Worm (Caenorhabditis elegans) whole organism, young adult: Measurements from ENCODE around the gene EGAP1.5.

Experiments used
- B0019.2 ChIP-seq: fragments of 200-800 bp; sonication (Bioruptor generic); conservative IDR thresholded peaks from 2 replicates; pipeline ENCODE4 v1.3.6; 2022; ENCODE audit warnings: missing genetic modification reagents, missing genetic modification characterization, missing compliant biosample characterization
- B0336.3 ChIP-seq: fragments of 200-800 bp; sonication (Bioruptor generic); IDR thresholded peaks from 2 replicates; pipeline ENCODE4 v1.3.6; 2022; ENCODE audit warnings: missing genetic modification characterization, missing compliant biosample characterization
- F10E7.11 ChIP-seq: sonication (generic microtip); optimal IDR thresholded peaks from 2 replicates; lab custom pipeline; 2017; ENCODE audit warnings: mild to moderate bottlenecking, missing genetic modification characterization, moderate library complexity, missing compliant biosample characterization
- F37B4.10 ChIP-seq: fragments of 200-800 bp; sonication (Bioruptor generic); IDR thresholded peaks from 2 replicates; pipeline ENCODE4 v1.3.6; 2022; ENCODE audit warnings: missing genetic modification characterization, missing compliant biosample characterization
- F52B5.7 ChIP-seq: sonication (generic microtip); optimal IDR thresholded peaks from 2 replicates; lab custom pipeline; 2016; ENCODE audit warnings: mild to moderate bottlenecking, missing genetic modification characterization, missing compliant biosample characterization
- F55B11.4 ChIP-seq: sonication (generic microtip); optimal IDR thresholded peaks from 2 replicates; lab custom pipeline; 2016; ENCODE audit warnings: missing compliant biosample characterization, missing genetic modification characterization, borderline replicate concordance; ENCODE audit not compliant: insufficient read depth
- F57A8.1 ChIP-seq: fragments of 200-800 bp; sonication (Bioruptor generic); optimal IDR thresholded peaks from 2 replicates; lab custom pipeline; 2018; ENCODE audit warnings: mild to moderate bottlenecking, missing genetic modification characterization, moderate library complexity, missing compliant biosample characterization
- K11D2.4 ChIP-seq: fragments of 200-800 bp; sonication (Bioruptor generic); IDR thresholded peaks from 2 replicates; pipeline ENCODE4 v1.3.6; 2022; ENCODE audit warnings: missing genetic modification reagents, missing genetic modification characterization, missing compliant biosample characterization
- Y67H2A.10 ChIP-seq: fragments of 200-800 bp; sonication (Bioruptor generic); conservative IDR thresholded peaks from 2 replicates; pipeline ENCODE4 v1.3.6; 2022; ENCODE audit warnings: missing genetic modification reagents, missing genetic modification characterization, missing compliant biosample characterization
- Y79H2A.3 ChIP-seq: fragments of 200-800 bp; sonication (Bioruptor generic); conservative IDR thresholded peaks from 2 replicates; pipeline ENCODE4 v1.3.6; 2022; ENCODE audit warnings: missing genetic modification reagents, missing genetic modification characterization, missing compliant biosample characterization
- ama-1 ChIP-seq, 3 experiments: fragments of 150-350 bp in 1 of 3; sonication (generic microtip) in 2 of 3; optimal IDR thresholded peaks; 2 replicates each; lab custom pipeline; 2014 to 2018; ENCODE audit warnings: missing biosample characterization in 2 of 3, missing genetic modification characterization in 2 of 3, missing genetic modification reagents in 2 of 3
- ccch-3 ChIP-seq: fragments of 200-800 bp; sonication (Bioruptor generic); optimal IDR thresholded peaks from 2 replicates; lab custom pipeline; 2018; ENCODE audit warnings: mild to moderate bottlenecking, missing genetic modification characterization, missing compliant biosample characterization
- cebp-1 ChIP-seq, 2 experiments: fragments of 200-800 bp in 1 of 2; sonication (Bioruptor generic) in 1 of 2; sonication (generic microtip) in 1 of 2; IDR thresholded peaks in 1 of 2; optimal IDR thresholded peaks in 1 of 2; 2 replicates each; pipeline versions ENCODE4 v1.3.6 to Lab custom; 2017 to 2022; ENCODE audit warnings: missing compliant biosample characterization in 2 of 2, missing genetic modification characterization in 2 of 2, mild to moderate bottlenecking in 1 of 2, missing genetic modification reagents in 1 of 2, moderate library complexity in 1 of 2
- ceh-100 ChIP-seq: fragments of 200-800 bp; sonication (Bioruptor generic); IDR thresholded peaks from 2 replicates; pipeline ENCODE4 v1.3.6; 2022; ENCODE audit warnings: missing genetic modification reagents, missing genetic modification characterization, missing compliant biosample characterization
- chd-7 ChIP-seq: sonication (generic microtip); optimal IDR thresholded peaks from 2 replicates; lab custom pipeline; 2016; ENCODE audit warnings: mild to moderate bottlenecking, missing genetic modification characterization, moderate library complexity, missing compliant biosample characterization
- die-1 ChIP-seq: sonication (generic microtip); optimal IDR thresholded peaks from 2 replicates; lab custom pipeline; 2016; ENCODE audit warnings: missing genotype, mild to moderate bottlenecking, missing genetic modification characterization, missing compliant biosample characterization
- efl-1 ChIP-seq: fragments of 150-350 bp; optimal IDR thresholded peaks from 2 replicates; lab custom pipeline; 2014; ENCODE audit warnings: missing biosample characterization, missing genetic modification reagents, missing genetic modification characterization
- ekl-4 ChIP-seq: fragments of 200-800 bp; sonication (Bioruptor generic); IDR thresholded peaks from 2 replicates; pipeline ENCODE4 v1.3.6; 2022; ENCODE audit warnings: missing genetic modification reagents, missing genetic modification characterization, missing compliant biosample characterization
- ets-4 ChIP-seq: fragments of 200-800 bp; sonication (Bioruptor generic); optimal IDR thresholded peaks from 2 replicates; lab custom pipeline; 2018; ENCODE audit warnings: mild to moderate bottlenecking, missing genetic modification characterization, missing compliant biosample characterization
- fkh-3 ChIP-seq: sonication (generic microtip); optimal IDR thresholded peaks from 2 replicates; lab custom pipeline; 2016; ENCODE audit warnings: mild to moderate bottlenecking, missing genetic modification characterization, missing compliant biosample characterization
- hmg-1.2 ChIP-seq: fragments of 200-800 bp; sonication (Bioruptor generic); IDR thresholded peaks from 2 replicates; pipeline ENCODE4 v1.3.6; 2022; ENCODE audit warnings: missing genetic modification reagents, missing genetic modification characterization, missing compliant biosample characterization
- hmg-20 ChIP-seq: fragments of 200-800 bp; sonication (Bioruptor generic); IDR thresholded peaks from 2 replicates; pipeline ENCODE4 v1.3.6; 2022; ENCODE audit warnings: missing genetic modification reagents, missing genetic modification characterization, missing compliant biosample characterization
- lag-1 ChIP-seq: fragments of 200-800 bp; sonication (Bioruptor generic); IDR thresholded peaks from 2 replicates; pipeline ENCODE4 v1.3.6; 2022; ENCODE audit warnings: missing genetic modification reagents, missing genetic modification characterization, missing compliant biosample characterization
- let-526 ChIP-seq: fragments of 200-800 bp; sonication (Bioruptor generic); IDR thresholded peaks from 2 replicates; pipeline ENCODE4 v1.3.6; 2022; ENCODE audit warnings: missing genetic modification reagents, missing genetic modification characterization, missing compliant biosample characterization
- lin-35 ChIP-seq, 3 experiments: fragments of 150-350 bp in 2 of 3; sonication (generic microtip) in 1 of 3; optimal IDR thresholded peaks; 2 replicates each; lab custom pipeline; 2014 to 2018; ENCODE audit warnings: missing biosample characterization in 3 of 3, missing genetic modification characterization in 3 of 3, missing genetic modification reagents in 3 of 3
- lsl-1 ChIP-seq: fragments of 200-800 bp; sonication (Bioruptor generic); optimal IDR thresholded peaks from 2 replicates; lab custom pipeline; 2018; ENCODE audit warnings: mild to moderate bottlenecking, missing genetic modification characterization, moderate library complexity, missing compliant biosample characterization
- madf-10 ChIP-seq: sonication (generic microtip); optimal IDR thresholded peaks from 2 replicates; lab custom pipeline; 2016; ENCODE audit warnings: mild to moderate bottlenecking, missing genetic modification characterization, missing compliant biosample characterization
- madf-3 ChIP-seq: fragments of 200-800 bp; sonication (Bioruptor generic); IDR thresholded peaks from 2 replicates; pipeline ENCODE4 v1.3.6; 2022; ENCODE audit warnings: missing genetic modification reagents, missing genetic modification characterization, missing compliant biosample characterization
- madf-6 ChIP-seq: fragments of 200-800 bp; sonication (Bioruptor generic); IDR thresholded peaks from 2 replicates; pipeline ENCODE4 v1.3.6; 2022; ENCODE audit warnings: missing genetic modification reagents, missing genetic modification characterization, missing compliant biosample characterization
- mcd-1 ChIP-seq: fragments of 200-800 bp; sonication (Bioruptor generic); IDR thresholded peaks from 2 replicates; pipeline ENCODE4 v1.3.6; 2022; ENCODE audit warnings: missing genetic modification reagents, missing genetic modification characterization, missing compliant biosample characterization
- mes-4 ChIP-seq: sonication (generic microtip); optimal IDR thresholded peaks from 2 replicates; lab custom pipeline; 2016; ENCODE audit warnings: missing genotype, missing genetic modification characterization, missing compliant biosample characterization
- nfya-2 ChIP-seq: fragments of 200-800 bp; sonication (Bioruptor generic); IDR thresholded peaks from 2 replicates; pipeline ENCODE4 v1.3.6; 2022; ENCODE audit warnings: missing genetic modification reagents, missing genetic modification characterization, missing compliant biosample characterization
- nfyb-1 ChIP-seq: fragments of 200-800 bp; sonication (Bioruptor generic); IDR thresholded peaks from 2 replicates; pipeline ENCODE4 v1.3.6; 2022; ENCODE audit warnings: missing genetic modification reagents, missing genetic modification characterization, missing compliant biosample characterization
- nhr-179 ChIP-seq: sonication (generic microtip); optimal IDR thresholded peaks from 2 replicates; lab custom pipeline; 2016; ENCODE audit warnings: mild to moderate bottlenecking, missing genetic modification characterization, missing compliant biosample characterization
- pha-4 ChIP-seq: fragments of 150-350 bp; sonication (generic microtip); optimal IDR thresholded peaks from 2 replicates; lab custom pipeline; 2014; ENCODE audit warnings: missing biosample characterization, missing genetic modification reagents, missing genetic modification characterization
- rcor-1 ChIP-seq: fragments of 200-800 bp; sonication (Bioruptor generic); IDR thresholded peaks from 2 replicates; pipeline ENCODE4 v1.3.6; 2022; ENCODE audit warnings: missing genetic modification reagents, missing genetic modification characterization, missing compliant biosample characterization
- repo-1 ChIP-seq: sonication (generic microtip); optimal IDR thresholded peaks from 2 replicates; lab custom pipeline; 2017; ENCODE audit warnings: mild to moderate bottlenecking, missing genetic modification characterization, missing compliant biosample characterization
- snpc-1.1 ChIP-seq: sonication (generic microtip); optimal IDR thresholded peaks from 2 replicates; lab custom pipeline; 2017; ENCODE audit warnings: missing genetic modification characterization, mild to moderate bottlenecking, missing compliant biosample characterization, antibody characterized with exemption, moderate library complexity, missing genotype, missing genetic modification reagents; ENCODE audit not compliant: insufficient read depth
- somi-1 ChIP-seq: fragments of 200-800 bp; sonication (Bioruptor generic); optimal IDR thresholded peaks from 2 replicates; lab custom pipeline; 2018; ENCODE audit warnings: mild to moderate bottlenecking, missing genetic modification characterization, missing compliant biosample characterization
- tbp1 ChIP-seq: fragments of 200-800 bp; sonication (Bioruptor generic); optimal IDR thresholded peaks from 2 replicates; lab custom pipeline; 2018; ENCODE audit warnings: mild to moderate bottlenecking, missing genetic modification characterization, missing compliant biosample characterization
- tbx-9 ChIP-seq: sonication (generic microtip); optimal IDR thresholded peaks from 2 replicates; lab custom pipeline; 2016; ENCODE audit warnings: borderline replicate concordance, missing genetic modification characterization, inconsistent platforms, missing compliant biosample characterization
- unc-62 ChIP-seq: fragments of 150-350 bp; optimal IDR thresholded peaks from 2 replicates; lab custom pipeline; 2014; ENCODE audit warnings: missing biosample characterization, missing genetic modification reagents, missing genetic modification characterization
- ztf-3 ChIP-seq: fragments of 200-800 bp; sonication (Bioruptor generic); optimal IDR thresholded peaks from 2 replicates; lab custom pipeline; 2018; ENCODE audit warnings: mild to moderate bottlenecking, missing genetic modification characterization, missing compliant biosample characterization
- ztf-6 ChIP-seq: fragments of 200-800 bp; sonication (Bioruptor generic); IDR thresholded peaks from 2 replicates; pipeline ENCODE4 v1.3.6; 2022; ENCODE audit warnings: missing genetic modification reagents, missing genetic modification characterization, missing compliant biosample characterization

The EGAP1.5 gene

ce11 chrIII:5948162-5948933 is 16.8 kb downstream of the EGAP1.5 start, which contains the start of the genes F25B5.6 and F25B5.3 (continued):
- no peak for TF ChIP-seq nfya-2 (GFP tag; lab: Robert Waterston, UW)
- no peak for TF ChIP-seq hmg-20 (GFP tag; lab: Robert Waterston, UW)
- no peak for TF ChIP-seq cebp-1 (GFP tag; IDR thresholded peaks at IDR 0.05; lab: Robert Waterston, UW)
- peak; percentile 18 for TF ChIP-seq cebp-1 (tag; optimal IDR thresholded peaks at IDR 0.05; lab: Kevin White, UChicago)
- no peak for TF ChIP-seq rcor-1
- no peak for TF ChIP-seq unc-62 (GFP tag; lab: Kevin White, UChicago)
- TF ChIP-seq snpc-1.1 (tag; lab: Kevin White, UChicago): no peak
- TF ChIP-seq fkh-3 (tag; lab: Kevin White, UChicago): no peak
- no peak for TF ChIP-seq F52B5.7 (tag; lab: Kevin White, UChicago)
- 0 out of 2 replicates have a peak, but pooled peaks have one; percentile 14 for TF ChIP-seq mcd-1
- TF ChIP-seq tbp1 (GFP tag; lab: Kevin White, UChicago): no peak
- no peak for TF ChIP-seq ets-4

DNA sequence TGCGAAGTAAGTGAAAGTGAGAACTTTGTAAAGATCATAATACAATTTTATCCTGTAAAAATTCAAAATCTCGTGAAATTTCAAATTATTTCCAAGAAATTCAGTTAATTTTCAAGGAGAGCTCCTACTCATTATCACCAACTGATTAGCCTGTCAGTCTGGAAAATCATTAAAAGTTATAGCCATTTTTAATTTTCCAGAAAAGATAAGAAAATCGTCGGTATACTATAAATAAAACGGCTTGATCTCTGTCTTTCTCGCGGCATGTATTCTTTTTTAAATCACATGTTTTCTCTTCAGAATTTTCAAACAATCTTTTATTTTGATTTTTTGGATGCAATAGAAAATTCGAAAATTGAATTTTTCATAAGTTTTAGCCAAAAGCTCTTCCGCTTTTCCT is 17.5 kb downstream of the EGAP1.5 start:
- TF ChIP-seq B0336.3 (GFP tag; lab: Robert Waterston, UW) (no peak), efl-1 (GFP tag; lab: Kevin White, UChicago) (no peak), ceh-100 (GFP tag; lab: Robert Waterston, UW) (no peak), ztf-6 (GFP tag; lab: Robert Waterston, UW) (no peak), F55B11.4 (no peak), F37B4.10 (GFP tag; lab: Robert Waterston, UW) (no peak), Y67H2A.10 (GFP tag; lab: Robert Waterston, UW) (no peak), pha-4 (no peak), F10E7.11 (tag; lab: Kevin White, UChicago) (no peak), repo-1 (tag; lab: Kevin White, UChicago) (no peak), Y79H2A.3 (GFP tag; lab: Robert Waterston, UW) (no peak), let-526 (GFP tag; lab: Robert Waterston, UW) (no peak), rcor-1 (no peak), K11D2.4 (GFP tag; lab: Robert Waterston, UW) (no peak), mes-4 (tag; lab: Kevin White, UChicago) (no peak), tbx-9 (no peak)

DNA sequence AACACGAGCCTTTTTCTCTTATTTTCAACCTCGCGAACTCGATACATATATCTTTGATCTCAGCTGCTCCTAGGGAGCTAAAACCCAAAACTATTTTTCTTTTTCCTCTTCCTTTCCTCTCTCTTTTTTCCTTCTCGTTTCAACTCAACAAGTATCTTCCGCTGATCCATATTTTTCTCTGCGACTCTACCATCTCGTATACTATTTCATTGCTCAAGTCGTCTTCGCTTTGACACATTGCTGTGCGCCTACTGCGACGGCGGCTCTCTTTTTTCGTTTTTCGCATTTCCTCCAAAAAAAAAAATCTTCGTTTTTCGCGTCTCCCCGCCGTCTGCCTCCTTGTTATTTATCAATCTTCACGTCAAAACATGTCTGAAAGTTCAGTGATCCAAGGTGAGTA is 18.3 kb downstream of the EGAP1.5 start:
- TF ChIP-seq F57A8.1 (GFP tag; lab: Kevin White, UChicago) (no peak), chd-7 (tag; lab: Kevin White, UChicago) (no peak), hmg-1.2 (peak; percentile 77), somi-1 (peak; percentile 27), repo-1 (tag; lab: Kevin White, UChicago) (no peak), madf-10 (no peak), ama-1 (optimal IDR thresholded peaks at IDR 0.05; lab: Kevin White, UChicago) (peak; percentile 60), ama-1 (GFP tag; optimal IDR thresholded peaks at IDR 0.05; lab: Kevin White, UChicago) (no peak), ekl-4 (GFP tag; lab: Robert Waterston, UW) (no peak), nfyb-1 (GFP tag; lab: Robert Waterston, UW) (no peak; the same call in 1 of the 2 replicates), die-1 (no peak), nhr-179 (no peak), rcor-1 (no peak), lag-1 (GFP tag; lab: Robert Waterston, UW) (no peak), madf-6 (GFP tag; lab: Robert Waterston, UW) (no peak), unc-62 (GFP tag; lab: Kevin White, UChicago) (no peak), lin-35 (GFP tag; optimal IDR thresholded peaks at IDR 0.05; lab: Kevin White, UChicago) (peak in 1 of 3 experiments; percentile 8), B0019.2 (GFP tag; lab: Robert Waterston, UW) (no peak), cebp-1 (GFP tag; IDR thresholded peaks at IDR 0.05; lab: Robert Waterston, UW) (no peak), cebp-1 (tag; optimal IDR thresholded peaks at IDR 0.05; lab: Kevin White, UChicago) (peak; percentile 14), lsl-1 (GFP tag; lab: Kevin White, UChicago) (no peak), madf-3 (GFP tag; lab: Robert Waterston, UW) (no peak), ztf-3 (GFP tag; lab: Kevin White, UChicago) (peak; percentile 17), ccch-3 (GFP tag; lab: Kevin White, UChicago) (no peak), K11D2.4 (GFP tag; lab: Robert Waterston, UW) (peak; percentile 44; the same call in 1 of the 2 replicates)
